Worm (Caenorhabditis elegans) whole organism, midembryonic: ENCODE results near the gene clec-3.

Experiments
- cog-1 ChIP-seq: sonication (generic microtip); optimal IDR thresholded peaks from 2 replicates; lab custom pipeline; 2016; ENCODE audit warnings: missing genetic modification characterization, missing compliant biosample characterization
- flt-1 ChIP-seq: fragments of 200-800 bp; sonication (Bioruptor generic); IDR thresholded peaks from 2 replicates; pipeline ENCODE4 v1.3.6; 2022; ENCODE audit warnings: missing genetic modification characterization, missing compliant biosample characterization
- klf-2 ChIP-seq: fragments of 200-800 bp; sonication (Bioruptor generic); conservative IDR thresholded peaks from 2 replicates; pipeline ENCODE4 v1.3.6; 2022; ENCODE audit warnings: missing genetic modification reagents, missing genetic modification characterization, missing compliant biosample characterization
- med-1 ChIP-seq: sonication (generic microtip); optimal IDR thresholded peaks from 2 replicates; lab custom pipeline; 2017; ENCODE audit warnings: missing genetic modification characterization, mild to moderate bottlenecking, missing compliant biosample characterization, antibody characterized with exemption, missing genetic modification reagents; ENCODE audit not compliant: insufficient read depth
- ref-1 ChIP-seq: fragments of 200-800 bp; sonication (Bioruptor generic); conservative IDR thresholded peaks from 2 replicates; pipeline ENCODE4 v1.3.6; 2022; ENCODE audit warnings: missing genetic modification reagents, missing genetic modification characterization, missing compliant biosample characterization
- tab-1 ChIP-seq: fragments of 200-800 bp; sonication (Bioruptor generic); IDR thresholded peaks from 2 replicates; pipeline ENCODE4 v1.3.6; 2022; ENCODE audit warnings: missing genetic modification characterization, missing compliant biosample characterization
- ztf-23 ChIP-seq: fragments of 200-800 bp; sonication (Bioruptor generic); IDR thresholded peaks from 2 replicates; pipeline ENCODE4 v1.3.6; 2022; ENCODE audit warnings: missing genetic modification reagents, missing genetic modification characterization, missing compliant biosample characterization

ce11 chrII:3054221-3054620, 34.5 kb upstream of the clec-3 start, which contains the start of gene lido-13:
- TF ChIP-seq med-1 (GFP tag; lab: Kevin White, UChicago) (no peak), flt-1 (no peak), ref-1 (GFP tag; lab: Robert Waterston, UW) (no peak), klf-2 (GFP tag; lab: Robert Waterston, UW) (no peak), ztf-23 (GFP tag; lab: Robert Waterston, UW) (no peak), tab-1 (GFP tag; lab: Robert Waterston, UW) (no peak), cog-1 (tag; lab: Kevin White, UChicago) (no peak)
